Worm (Caenorhabditis elegans) whole organism, L3 larva: ENCODE data around the gene ifta-1.

Experiments
- R02D3.7 ChIP-seq: fragments of 150-350 bp; optimal IDR thresholded peaks from 2 replicates; lab custom pipeline; 2014; ENCODE audit warnings: missing biosample characterization, missing genetic modification characterization
- ZK546.5 ChIP-seq: sonication (generic microtip); optimal IDR thresholded peaks from 2 replicates; lab custom pipeline; 2017; ENCODE audit warnings: missing biosample characterization, missing genetic modification characterization
- ama-1 ChIP-seq: fragments of 150-350 bp; optimal IDR thresholded peaks from 2 replicates; lab custom pipeline; 2018
- ceh-16 ChIP-seq: sonication (generic microtip); optimal IDR thresholded peaks from 2 replicates; lab custom pipeline; 2017; ENCODE audit warnings: missing biosample characterization, missing genetic modification characterization
- ceh-28 ChIP-seq: fragments of 150-350 bp; optimal IDR thresholded peaks from 2 replicates; lab custom pipeline; 2014; ENCODE audit warnings: missing biosample characterization, missing genetic modification reagents, missing genetic modification characterization
- ceh-9 ChIP-seq: sonication (generic microtip); optimal IDR thresholded peaks from 2 replicates; lab custom pipeline; 2018; ENCODE audit warnings: missing biosample characterization, missing genetic modification characterization
- daf-12 ChIP-seq: fragments of 150-350 bp; optimal IDR thresholded peaks from 2 replicates; lab custom pipeline; 2014; ENCODE audit warnings: missing biosample characterization, missing genetic modification reagents, missing genetic modification characterization
- egl-27 ChIP-seq: sonication (generic microtip); optimal IDR thresholded peaks from 4 replicates; lab custom pipeline; 2017; ENCODE audit warnings: missing biosample characterization, missing genetic modification reagents, missing genetic modification characterization
- egl-5 ChIP-seq: fragments of 150-350 bp; optimal IDR thresholded peaks from 2 replicates; lab custom pipeline; 2017; ENCODE audit warnings: missing biosample characterization, missing genetic modification reagents, missing genetic modification characterization, inconsistent platforms
- elt-2 ChIP-seq: sonication (generic microtip); optimal IDR thresholded peaks from 2 replicates; lab custom pipeline; 2016; ENCODE audit warnings: missing genetic modification reagents, mild to moderate bottlenecking, missing genetic modification characterization, missing compliant biosample characterization
- elt-3 ChIP-seq, 3 experiments: fragments of 150-350 bp in 1 of 3; sonication (generic microtip) in 2 of 3; optimal IDR thresholded peaks; 2 replicates in 2 of 3; 4 replicates in 1 of 3; lab custom pipeline; 2014 to 2017; ENCODE audit warnings: missing biosample characterization in 3 of 3, missing genetic modification characterization in 3 of 3
- eor-1 ChIP-seq, 2 experiments: fragments of 150-350 bp; optimal IDR thresholded peaks; 2 replicates each; lab custom pipeline; 2014 to 2018; ENCODE audit warnings: missing biosample characterization in 2 of 2, missing genetic modification characterization in 2 of 2
- fkh-10 ChIP-seq: sonication (generic microtip); optimal IDR thresholded peaks from 2 replicates; lab custom pipeline; 2017; ENCODE audit warnings: missing biosample characterization, missing genetic modification reagents, missing genetic modification characterization
- fos-1 ChIP-seq: fragments of 150-350 bp; optimal IDR thresholded peaks from 2 replicates; lab custom pipeline; 2014; ENCODE audit warnings: missing biosample characterization, missing genetic modification characterization
- hmg-11 ChIP-seq: sonication (generic microtip); optimal IDR thresholded peaks from 2 replicates; lab custom pipeline; 2016; ENCODE audit warnings: missing genetic modification characterization, missing compliant biosample characterization
- jun-1 ChIP-seq: fragments of 150-350 bp; optimal IDR thresholded peaks from 2 replicates; lab custom pipeline; 2014; ENCODE audit warnings: missing biosample characterization, missing genetic modification reagents, missing genetic modification characterization
- lin-39 ChIP-seq: fragments of 150-350 bp; optimal IDR thresholded peaks from 2 replicates; lab custom pipeline; 2018; ENCODE audit warnings: missing biosample characterization, missing genetic modification reagents, missing genetic modification characterization
- mml-1 ChIP-seq: fragments of 150-350 bp; sonication (generic microtip); optimal IDR thresholded peaks from 3 replicates; lab custom pipeline; 2014; ENCODE audit warnings: missing biosample characterization, missing genetic modification characterization
- nfya-1 ChIP-seq: sonication (generic microtip); optimal IDR thresholded peaks from 2 replicates; lab custom pipeline; 2017; ENCODE audit warnings: missing genetic modification characterization, mild to moderate bottlenecking, missing compliant biosample characterization, antibody characterized with exemption, moderate library complexity; ENCODE audit not compliant: insufficient read depth
- nhr-11 ChIP-seq: fragments of 150-350 bp; optimal IDR thresholded peaks from 2 replicates; lab custom pipeline; 2014; ENCODE audit warnings: missing biosample characterization, missing genetic modification characterization
- nhr-12 ChIP-seq: fragments of 150-350 bp; optimal IDR thresholded peaks from 2 replicates; lab custom pipeline; 2014; ENCODE audit warnings: missing biosample characterization, missing genetic modification characterization
- nhr-23 ChIP-seq: fragments of 150-350 bp; optimal IDR thresholded peaks from 2 replicates; lab custom pipeline; 2014; ENCODE audit warnings: missing biosample characterization, missing genetic modification reagents, missing genetic modification characterization
- nhr-237 ChIP-seq: fragments of 150-350 bp; optimal IDR thresholded peaks from 2 replicates; lab custom pipeline; 2014; ENCODE audit warnings: missing biosample characterization, missing genetic modification characterization
- nhr-25 ChIP-seq: sonication (generic microtip); optimal IDR thresholded peaks from 2 replicates; lab custom pipeline; 2017; ENCODE audit warnings: missing biosample characterization, missing genetic modification characterization
- nhr-43 ChIP-seq: sonication (generic microtip); optimal IDR thresholded peaks from 2 replicates; lab custom pipeline; 2016; ENCODE audit warnings: mild to moderate bottlenecking, missing genetic modification characterization, missing compliant biosample characterization; ENCODE audit not compliant: poor library complexity, severe bottlenecking
- nhr-76 ChIP-seq: fragments of 150-350 bp; sonication (generic microtip); optimal IDR thresholded peaks from 5 replicates; lab custom pipeline; 2014; ENCODE audit warnings: missing biosample characterization, missing genetic modification characterization
- nhr-77 ChIP-seq: fragments of 150-350 bp; optimal IDR thresholded peaks from 2 replicates; lab custom pipeline; 2014; ENCODE audit warnings: missing biosample characterization, missing genetic modification characterization
- pha-4 ChIP-seq: fragments of 150-350 bp; optimal IDR thresholded peaks from 2 replicates; lab custom pipeline; 2014; ENCODE audit warnings: missing biosample characterization, missing genetic modification reagents, missing genetic modification characterization
- pqm-1 ChIP-seq: fragments of 150-350 bp; optimal IDR thresholded peaks from 2 replicates; lab custom pipeline; 2017; ENCODE audit warnings: missing biosample characterization, missing genetic modification characterization, inconsistent platforms
- sea-2 ChIP-seq: fragments of 150-350 bp; sonication (generic microtip); optimal IDR thresholded peaks from 4 replicates; lab custom pipeline; 2014; ENCODE audit warnings: missing biosample characterization, missing genetic modification reagents, missing genetic modification characterization
- skn-1 ChIP-seq: fragments of 150-350 bp; optimal IDR thresholded peaks from 2 replicates; lab custom pipeline; 2014; ENCODE audit warnings: missing biosample characterization, missing genetic modification characterization
- snpc-4 ChIP-seq: fragments of 150-350 bp; optimal IDR thresholded peaks from 2 replicates; lab custom pipeline; 2014; ENCODE audit warnings: missing biosample characterization, missing genetic modification characterization
- zag-1 ChIP-seq: fragments of 150-350 bp; optimal IDR thresholded peaks from 2 replicates; lab custom pipeline; 2014; ENCODE audit warnings: missing biosample characterization, missing genetic modification characterization
- ztf-11 ChIP-seq: fragments of 150-350 bp; optimal IDR thresholded peaks from 2 replicates; lab custom pipeline; 2014; ENCODE audit warnings: missing biosample characterization, missing genetic modification characterization
- ztf-4 ChIP-seq: fragments of 150-350 bp; optimal IDR thresholded peaks from 2 replicates; lab custom pipeline; 2014; ENCODE audit warnings: missing biosample characterization, missing genetic modification characterization

Gene ifta-1

DNA sequence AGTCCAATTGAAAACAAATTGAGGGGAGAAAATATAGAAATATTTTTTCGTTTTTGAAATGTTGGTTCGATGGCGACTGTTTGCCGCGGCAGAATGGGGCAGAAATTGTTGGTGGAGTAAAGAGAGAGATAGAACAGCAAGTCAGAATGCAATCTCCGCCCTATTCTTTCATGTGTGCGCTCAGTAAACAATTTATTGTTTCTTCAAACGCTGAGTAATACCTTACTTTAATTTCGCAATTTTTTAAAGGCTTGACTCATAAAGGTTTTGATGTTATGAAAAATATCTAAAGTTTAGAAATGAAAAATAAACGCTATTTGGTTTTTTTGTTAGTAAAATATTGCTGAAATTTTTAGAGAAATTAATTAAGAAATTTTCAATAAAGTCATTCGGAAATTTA is 38.2 kb downstream of the ifta-1 start:
- TF ChIP-seq pha-4 (peak; percentile 70), nhr-23 (no peak), elt-3 (tag; optimal IDR thresholded peaks at IDR 0.05; lab: Kevin White, UChicago) (no peak)

DNA sequence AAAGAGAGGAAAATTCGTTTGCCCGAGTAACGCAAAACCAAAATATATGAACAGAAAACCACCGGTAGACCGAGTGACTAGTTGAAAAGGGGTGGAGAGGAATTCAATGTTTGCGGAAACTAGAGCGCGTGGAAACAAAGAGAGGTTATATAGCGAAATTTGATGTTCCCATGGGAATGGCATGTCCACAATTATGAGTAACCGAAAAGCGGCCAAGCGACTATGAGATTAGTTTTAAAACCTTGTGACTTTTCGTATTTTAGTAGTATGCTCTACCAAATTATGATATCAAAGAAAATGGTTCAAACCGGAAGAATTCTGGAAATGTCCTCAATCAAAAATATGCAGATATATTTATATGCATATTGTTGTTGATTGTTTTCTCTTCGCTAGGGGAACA is 39.8 kb downstream of the ifta-1 start:
- TF ChIP-seq fos-1 (tag; lab: Kevin White, UChicago) (no peak), pha-4 (peak; percentile 36)

DNA sequence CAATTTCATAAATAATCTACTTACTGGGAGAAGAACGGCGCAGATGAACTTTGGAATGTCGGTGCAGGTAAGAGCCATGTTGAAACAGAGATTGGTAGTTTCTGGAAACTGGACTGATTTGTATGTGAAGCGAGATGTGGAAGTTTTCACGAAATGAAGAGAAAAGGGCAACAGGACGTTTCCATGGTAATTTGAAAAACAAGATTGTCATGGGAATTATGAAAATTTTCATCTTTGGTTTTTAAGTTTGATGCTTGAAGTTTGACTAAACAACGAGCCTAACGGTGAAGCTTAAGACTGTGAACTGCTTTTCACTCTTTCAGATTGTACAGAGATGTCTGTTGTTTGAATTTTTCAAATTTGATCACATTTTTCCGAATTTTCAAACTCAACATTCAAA is 40.3 kb downstream of the ifta-1 start, which contains the start of gene T23F2.3:
Gene T23F2.3, minus strand, starts transcription at position 101 of the 400 bp plus-strand sequence.
- TF ChIP-seq nhr-23, result no peak
- no peak for TF ChIP-seq nhr-237 (tag; lab: Kevin White, UChicago)
- no peak for TF ChIP-seq skn-1 (tag; lab: Kevin White, UChicago)
- no peak for TF ChIP-seq nhr-77 (tag; lab: Kevin White, UChicago)
- TF ChIP-seq nhr-12 (tag; lab: Kevin White, UChicago), result no peak
- TF ChIP-seq jun-1 (tag; lab: Kevin White, UChicago), result no peak
- TF ChIP-seq ztf-11 (tag; lab: Kevin White, UChicago), result no peak
- TF ChIP-seq mml-1 (tag; lab: Kevin White, UChicago), result no peak
- TF ChIP-seq lin-39 (tag; lab: Kevin White, UChicago), result no peak
- no peak for TF ChIP-seq R02D3.7 (tag; lab: Kevin White, UChicago)
- TF ChIP-seq elt-2, result no peak
- no peak for TF ChIP-seq egl-27 (tag; lab: Kevin White, UChicago)
- no peak for TF ChIP-seq nhr-76 (tag; lab: Kevin White, UChicago)
- TF ChIP-seq hmg-11 (tag; lab: Kevin White, UChicago), result no peak
- TF ChIP-seq eor-1 (tag; optimal IDR thresholded peaks at IDR 0.05; lab: Kevin White, UChicago), result no peak
- no peak for TF ChIP-seq ceh-16 (tag; lab: Kevin White, UChicago)
- no peak for TF ChIP-seq nhr-25 (tag; lab: Kevin White, UChicago)
- TF ChIP-seq ama-1 (lab: Kevin White, UChicago), result no peak
- TF ChIP-seq fkh-10 (GFP tag; lab: Kevin White, UChicago), result no peak
- TF ChIP-seq nhr-43 (tag; lab: Kevin White, UChicago), result no peak
- TF ChIP-seq, all 47 proteins: peak for 0

DNA sequence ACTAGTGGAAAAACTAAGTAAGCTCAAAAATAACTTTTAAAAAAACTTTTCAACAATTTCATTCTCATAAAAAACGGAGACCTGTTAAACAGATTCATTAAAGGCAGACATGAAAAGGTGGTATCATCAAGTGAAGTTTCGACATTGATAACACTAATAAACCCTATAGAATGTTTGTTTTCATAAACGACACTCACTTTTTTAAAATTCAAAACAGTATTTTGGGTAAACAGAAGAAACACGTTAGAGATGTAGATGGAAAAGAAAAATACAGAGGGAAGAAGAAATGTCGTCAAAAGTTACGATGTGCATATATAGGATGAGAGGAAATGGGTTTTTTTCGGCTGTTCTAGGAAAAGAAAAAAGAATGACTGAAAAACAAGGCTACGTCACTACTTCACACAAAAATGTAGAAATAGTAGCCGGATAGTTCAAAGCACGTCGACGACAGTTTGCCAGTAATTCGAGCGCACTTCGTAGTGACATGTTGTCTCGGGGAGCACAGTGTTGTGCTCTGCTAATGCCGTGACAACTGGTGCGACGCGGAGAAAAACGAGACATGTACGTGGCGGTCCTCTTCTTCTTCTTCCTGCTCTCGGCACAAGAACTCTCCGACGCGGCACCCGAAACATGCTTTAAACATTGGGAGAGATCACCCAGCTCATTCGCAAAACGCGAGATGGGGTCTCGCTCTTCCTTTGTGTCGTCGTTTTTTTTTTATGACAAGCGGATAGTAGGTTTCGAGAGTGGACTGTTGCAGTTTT is 43.3 kb downstream of the ifta-1 start:
- no peak for TF ChIP-seq egl-5 (tag; lab: Kevin White, UChicago)
- peak; percentile 72 for TF ChIP-seq pha-4
- TF ChIP-seq snpc-4, result no peak
- TF ChIP-seq daf-12 (tag; lab: Kevin White, UChicago), result no peak
- TF ChIP-seq lin-39 (tag; lab: Kevin White, UChicago), result peak; percentile 26
- TF ChIP-seq nfya-1 (tag; lab: Kevin White, UChicago), result peak; percentile 16
- no peak for TF ChIP-seq elt-3 (tag; optimal IDR thresholded peaks at IDR 0.05; lab: Kevin White, UChicago)
- TF ChIP-seq egl-27 (tag; lab: Kevin White, UChicago), result no peak
- TF ChIP-seq ZK546.5 (tag; lab: Kevin White, UChicago), result no peak
- no peak for TF ChIP-seq ceh-9 (tag; lab: Kevin White, UChicago)
- no peak for TF ChIP-seq ztf-4 (tag; lab: Kevin White, UChicago)
- no peak for TF ChIP-seq nhr-237 (tag; lab: Kevin White, UChicago)
- no peak for TF ChIP-seq nhr-12 (tag; lab: Kevin White, UChicago)

DNA sequence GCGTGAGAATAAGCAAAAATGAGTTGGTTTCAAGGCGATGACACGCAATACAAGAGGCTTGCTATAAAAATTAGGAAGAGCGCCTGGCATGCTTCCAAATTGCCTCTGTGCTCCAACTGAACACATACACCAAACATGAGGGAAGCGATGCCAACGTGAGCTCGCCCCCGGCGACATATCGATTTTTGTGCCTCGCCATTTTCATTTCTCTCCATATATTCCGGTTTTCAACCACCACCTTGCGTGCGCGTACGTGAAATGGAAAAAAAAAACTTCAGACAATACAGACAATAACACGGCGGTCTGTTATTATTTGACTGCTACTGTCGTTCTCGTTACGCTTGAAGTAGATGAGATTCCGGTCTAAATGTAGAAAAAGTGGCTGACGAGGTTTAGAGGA is 44.6 kb downstream of the ifta-1 start:
- TF ChIP-seq fkh-10 (GFP tag; lab: Kevin White, UChicago), result no peak
- TF ChIP-seq sea-2 (GFP tag; lab: Kevin White, UChicago), result no peak
- no peak for TF ChIP-seq nhr-43 (tag; lab: Kevin White, UChicago)
- no peak for TF ChIP-seq daf-12 (tag; lab: Kevin White, UChicago)
- no peak for TF ChIP-seq nhr-11 (tag; lab: Kevin White, UChicago)
- peak; percentile 29 for TF ChIP-seq nfya-1 (tag; lab: Kevin White, UChicago)
- no peak for TF ChIP-seq mml-1 (tag; lab: Kevin White, UChicago)
- no peak for TF ChIP-seq lin-39 (tag; lab: Kevin White, UChicago)
- no peak for TF ChIP-seq eor-1 (tag; optimal IDR thresholded peaks at IDR 0.05; lab: Kevin White, UChicago)
- no peak for TF ChIP-seq ceh-28 (tag; lab: Kevin White, UChicago)
- no peak for TF ChIP-seq pqm-1 (tag; lab: Kevin White, UChicago)
- no peak for TF ChIP-seq skn-1 (tag; lab: Kevin White, UChicago)
- no peak for TF ChIP-seq nhr-76 (tag; lab: Kevin White, UChicago)
- peak; percentile 50 for TF ChIP-seq hmg-11 (tag; lab: Kevin White, UChicago)
- TF ChIP-seq egl-5 (tag; lab: Kevin White, UChicago), result no peak
- no peak for TF ChIP-seq zag-1 (tag; lab: Kevin White, UChicago)
